Worm (Caenorhabditis elegans): ENCODE results near the gene Y42H9AR.4.

ce11 chrIV:8154966-8155365 is 42.9 kb upstream of the Y42H9AR.4 start:
- no peak for TF ChIP-seq blmp-1 (tag; optimal IDR thresholded peaks at IDR 0.05)
- no peak for TF ChIP-seq lin-32 (GFP tag; optimal IDR thresholded peaks at IDR 0.05)
- no peak for TF ChIP-seq nhr-76 (tag; optimal IDR thresholded peaks at IDR 0.05)
- TF ChIP-seq snpc-4 (tag; optimal IDR thresholded peaks at IDR 0.05) = no peak
